Fruit fly (Drosophila melanogaster): ENCODE measurements around the gene Nemp.
A peak's percentile ranks its signal among the peaks of the same experiment; 100 is the strongest.

Gene Nemp

DNA sequence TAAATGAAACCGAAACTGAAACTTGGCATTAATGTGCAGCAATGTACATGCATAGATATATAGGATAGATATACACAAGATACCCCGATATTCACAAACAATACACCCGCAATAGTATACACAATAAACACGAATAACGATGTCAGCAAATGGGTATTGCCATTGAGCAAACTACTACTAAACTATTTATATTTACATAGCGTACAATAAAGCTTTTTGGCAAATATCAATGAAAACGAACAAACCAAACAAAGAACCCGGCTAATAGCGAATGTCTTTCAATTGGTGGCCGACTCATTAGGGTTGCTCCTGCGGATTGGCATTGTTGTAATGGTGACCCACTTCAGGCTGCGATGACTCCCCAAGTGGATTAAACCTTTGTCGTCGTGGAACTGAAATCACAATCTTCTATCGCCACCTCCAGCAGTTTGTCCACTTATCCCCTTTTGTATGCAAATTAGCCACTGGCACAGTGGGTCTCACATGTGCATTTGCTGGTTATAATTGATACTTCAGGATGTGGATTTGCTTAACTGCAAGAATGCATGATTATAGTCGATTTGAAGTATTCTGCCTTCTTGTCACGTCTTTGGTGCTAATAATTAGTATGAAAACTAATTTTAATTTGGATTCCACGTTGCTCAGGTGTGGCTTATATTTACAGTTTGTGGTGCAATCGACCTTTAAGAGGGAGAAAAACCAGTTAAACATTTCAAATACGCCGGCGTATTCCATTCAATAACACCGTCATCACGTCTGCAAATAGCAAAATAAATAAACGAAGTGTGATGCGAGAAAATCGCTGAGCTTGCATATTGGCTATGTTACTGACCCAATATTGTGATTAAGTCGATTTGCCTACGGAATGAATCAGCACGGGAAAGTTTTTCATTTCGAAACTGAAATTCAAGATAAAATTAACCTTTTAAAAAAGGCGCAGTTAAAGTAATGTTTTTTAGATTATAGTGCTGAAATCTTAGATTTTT, 4.4 kb downstream of the Nemp start:
- no peak for TF ChIP-seq her (GFP tag; optimal IDR thresholded peaks at IDR 0.05)
- TF ChIP-seq Atf3 (GFP tag; optimal IDR thresholded peaks at IDR 0.05): no peak
- TF ChIP-seq cg (GFP tag; optimal IDR thresholded peaks at IDR 0.05): no peak
- TF ChIP-seq HLH4C (GFP tag; IDR thresholded peaks at IDR 0.05; ENCODE audit: partially characterized antibody): no peak
- TF ChIP-seq CG9215 (GFP tag; IDR thresholded peaks at IDR 0.05): no peak
- TF ChIP-seq Hmx (GFP tag; optimal IDR thresholded peaks at IDR 0.05): peak; percentile 32
- no peak for TF ChIP-seq Ravus (GFP tag; IDR thresholded peaks at IDR 0.05)
- no peak for TF ChIP-seq zen (tag; optimal IDR thresholded peaks at IDR 0.05)
- TF ChIP-seq Spps (tag; optimal IDR thresholded peaks at IDR 0.05): no peak
- TF ChIP-seq Rfx (GFP tag; IDR thresholded peaks at IDR 0.05): no peak
- TF ChIP-seq gem (tag; optimal IDR thresholded peaks at IDR 0.05): peak; percentile 51
- no peak for TF ChIP-seq vfl (GFP tag; optimal IDR thresholded peaks at IDR 0.05)
- no peak for TF ChIP-seq Tbp (GFP tag; optimal IDR thresholded peaks at IDR 0.05)
- TF ChIP-seq Gug (GFP tag; IDR thresholded peaks at IDR 0.05): no peak
- no peak for TF ChIP-seq ranshi (GFP tag; IDR thresholded peaks at IDR 0.05)
- TF ChIP-seq CG8388 (GFP tag; optimal IDR thresholded peaks at IDR 0.05): no peak
- TF ChIP-seq Hr51 (GFP tag; optimal IDR thresholded peaks at IDR 0.05): peak in 1 of 2 experiments; percentile 59
- no peak for TF ChIP-seq CG17361 (GFP tag; IDR thresholded peaks at IDR 0.05)
- no peak for TF ChIP-seq Dll (GFP tag; IDR thresholded peaks at IDR 0.05; ENCODE audit: partially characterized antibody)
- peak; percentile 16 for TF ChIP-seq CG12659 (GFP tag; optimal IDR thresholded peaks at IDR 0.05)
- peak; percentile 70 for TF ChIP-seq mam (GFP tag; optimal IDR thresholded peaks at IDR 0.05)
- TF ChIP-seq nerfin-2 (GFP tag; IDR thresholded peaks at IDR 0.05; ENCODE audit: partially characterized antibody): no peak
- no peak for TF ChIP-seq Nf-YC (tag; optimal IDR thresholded peaks at IDR 0.05)
- TF ChIP-seq CG4282 (GFP tag; optimal IDR thresholded peaks at IDR 0.05): no peak
- TF ChIP-seq CG8281 (tag; optimal IDR thresholded peaks at IDR 0.05): peak; percentile 60
- TF ChIP-seq esg (GFP tag; conservative IDR thresholded peaks at IDR 0.05): peak; percentile 89
- TF ChIP-seq Deaf1 (tag; optimal IDR thresholded peaks at IDR 0.05): no peak
- TF ChIP-seq CG31365 (tag; optimal IDR thresholded peaks at IDR 0.05): no peak
- TF ChIP-seq fu2 (GFP tag; optimal IDR thresholded peaks at IDR 0.05): no peak
- TF ChIP-seq trem (tag; optimal IDR thresholded peaks at IDR 0.05): no peak
- peak; percentile 67 for TF ChIP-seq ttk (GFP tag; IDR thresholded peaks at IDR 0.05)
- TF ChIP-seq CkIIα-i1 (GFP tag; IDR thresholded peaks at IDR 0.05): no peak
- 0 out of 2 replicates have a peak, but pooled peaks have one; percentile 6 for TF ChIP-seq Nf-YA (GFP tag; IDR thresholded peaks at IDR 0.05)
- TF ChIP-seq pzg (GFP tag; optimal IDR thresholded peaks at IDR 0.05): no peak
- peak; percentile 43 for TF ChIP-seq slou (GFP tag; optimal IDR thresholded peaks at IDR 0.05)
- no peak for TF ChIP-seq Fer2 (tag; optimal IDR thresholded peaks at IDR 0.05)
- TF ChIP-seq CG3838 (GFP tag; optimal IDR thresholded peaks at IDR 0.05): no peak
- no peak for TF ChIP-seq caup (GFP tag; optimal IDR thresholded peaks at IDR 0.05; ENCODE audit: severe bottlenecking)
- no peak for TF ChIP-seq lov (optimal IDR thresholded peaks at IDR 0.05)
- 0 out of 3 replicates have a peak, but pooled peaks have one; percentile 43 for TF ChIP-seq lov (GFP tag; IDR thresholded peaks at IDR 0.05)
- no peak for TF ChIP-seq Doc2 (GFP tag; IDR thresholded peaks at IDR 0.05)
- TF ChIP-seq eve (GFP tag; optimal IDR thresholded peaks at IDR 0.05): no peak
- peak; percentile 6 for TF ChIP-seq CG12104 (GFP tag; optimal IDR thresholded peaks at IDR 0.05)
- no peak for TF ChIP-seq CG11560 (tag; IDR thresholded peaks at IDR 0.05)
- TF ChIP-seq amos (GFP tag; IDR thresholded peaks at IDR 0.05; ENCODE audit: partially characterized antibody): no peak
- TF ChIP-seq cato (GFP tag; optimal IDR thresholded peaks at IDR 0.05; ENCODE audit: borderline replicate concordance): no peak
- TF ChIP-seq usp (GFP tag; optimal IDR thresholded peaks at IDR 0.05): no peak
- no peak for TF ChIP-seq zfh2 (GFP tag; optimal IDR thresholded peaks at IDR 0.05)
- peak; percentile 72 for TF ChIP-seq stc (GFP tag; IDR thresholded peaks at IDR 0.05)

All from whole organism, embryonic.